Worm (Caenorhabditis elegans) whole organism, L3 larva: ENCODE data around the gene cox-10.

ENCODE experiments used
- ZK546.5 ChIP-seq: sonication (generic microtip); optimal IDR thresholded peaks from 2 replicates; lab custom pipeline; 2017; ENCODE audit warnings: missing biosample characterization, missing genetic modification characterization
- ama-1 ChIP-seq: fragments of 150-350 bp; optimal IDR thresholded peaks from 2 replicates; lab custom pipeline; 2018
- ceh-28 ChIP-seq: fragments of 150-350 bp; optimal IDR thresholded peaks from 2 replicates; lab custom pipeline; 2014; ENCODE audit warnings: missing biosample characterization, missing genetic modification reagents, missing genetic modification characterization
- ceh-9 ChIP-seq: sonication (generic microtip); optimal IDR thresholded peaks from 2 replicates; lab custom pipeline; 2018; ENCODE audit warnings: missing biosample characterization, missing genetic modification characterization
- egl-5 ChIP-seq: fragments of 150-350 bp; optimal IDR thresholded peaks from 2 replicates; lab custom pipeline; 2017; ENCODE audit warnings: missing biosample characterization, missing genetic modification reagents, missing genetic modification characterization, inconsistent platforms
- elt-1 ChIP-seq: fragments of 150-350 bp; optimal IDR thresholded peaks from 2 replicates; lab custom pipeline; 2014; ENCODE audit warnings: missing biosample characterization, missing genetic modification characterization
- elt-3 ChIP-seq, 3 experiments: fragments of 150-350 bp in 1 of 3; sonication (generic microtip) in 2 of 3; optimal IDR thresholded peaks; 2 replicates in 2 of 3; 4 replicates in 1 of 3; lab custom pipeline; 2014 to 2017; ENCODE audit warnings: missing biosample characterization in 3 of 3, missing genetic modification characterization in 3 of 3
- eor-1 ChIP-seq, 2 experiments: fragments of 150-350 bp; optimal IDR thresholded peaks; 2 replicates each; lab custom pipeline; 2014 to 2018; ENCODE audit warnings: missing biosample characterization in 2 of 2, missing genetic modification characterization in 2 of 2
- fkh-10 ChIP-seq: sonication (generic microtip); optimal IDR thresholded peaks from 2 replicates; lab custom pipeline; 2017; ENCODE audit warnings: missing biosample characterization, missing genetic modification reagents, missing genetic modification characterization
- fkh-2 ChIP-seq: fragments of 150-350 bp; optimal IDR thresholded peaks from 2 replicates; lab custom pipeline; 2014; ENCODE audit warnings: missing biosample characterization, missing genetic modification reagents, missing genetic modification characterization
- hmg-11 ChIP-seq: sonication (generic microtip); optimal IDR thresholded peaks from 2 replicates; lab custom pipeline; 2016; ENCODE audit warnings: missing genetic modification characterization, missing compliant biosample characterization
- jun-1 ChIP-seq: fragments of 150-350 bp; optimal IDR thresholded peaks from 2 replicates; lab custom pipeline; 2014; ENCODE audit warnings: missing biosample characterization, missing genetic modification reagents, missing genetic modification characterization
- lin-15B ChIP-seq: fragments of 150-350 bp; optimal IDR thresholded peaks from 2 replicates; lab custom pipeline; 2014; ENCODE audit warnings: missing biosample characterization, missing genetic modification characterization
- lin-39 ChIP-seq: fragments of 150-350 bp; optimal IDR thresholded peaks from 2 replicates; lab custom pipeline; 2018; ENCODE audit warnings: missing biosample characterization, missing genetic modification reagents, missing genetic modification characterization
- lsy-12 ChIP-seq: sonication (generic microtip); optimal IDR thresholded peaks from 2 replicates; lab custom pipeline; 2016; ENCODE audit warnings: mild to moderate bottlenecking, missing genetic modification characterization, missing compliant biosample characterization
- mml-1 ChIP-seq: fragments of 150-350 bp; sonication (generic microtip); optimal IDR thresholded peaks from 3 replicates; lab custom pipeline; 2014; ENCODE audit warnings: missing biosample characterization, missing genetic modification characterization
- nfya-1 ChIP-seq: sonication (generic microtip); optimal IDR thresholded peaks from 2 replicates; lab custom pipeline; 2017; ENCODE audit warnings: missing genetic modification characterization, mild to moderate bottlenecking, missing compliant biosample characterization, antibody characterized with exemption, moderate library complexity; ENCODE audit not compliant: insufficient read depth
- nhr-23 ChIP-seq: fragments of 150-350 bp; optimal IDR thresholded peaks from 2 replicates; lab custom pipeline; 2014; ENCODE audit warnings: missing biosample characterization, missing genetic modification reagents, missing genetic modification characterization
- nhr-237 ChIP-seq: fragments of 150-350 bp; optimal IDR thresholded peaks from 2 replicates; lab custom pipeline; 2014; ENCODE audit warnings: missing biosample characterization, missing genetic modification characterization
- nhr-25 ChIP-seq: sonication (generic microtip); optimal IDR thresholded peaks from 2 replicates; lab custom pipeline; 2017; ENCODE audit warnings: missing biosample characterization, missing genetic modification characterization
- nhr-28 ChIP-seq: fragments of 150-350 bp; optimal IDR thresholded peaks from 2 replicates; lab custom pipeline; 2014; ENCODE audit warnings: missing biosample characterization, missing genetic modification characterization
- nhr-43 ChIP-seq: sonication (generic microtip); optimal IDR thresholded peaks from 2 replicates; lab custom pipeline; 2016; ENCODE audit warnings: mild to moderate bottlenecking, missing genetic modification characterization, missing compliant biosample characterization; ENCODE audit not compliant: poor library complexity, severe bottlenecking
- nhr-77 ChIP-seq: fragments of 150-350 bp; optimal IDR thresholded peaks from 2 replicates; lab custom pipeline; 2014; ENCODE audit warnings: missing biosample characterization, missing genetic modification characterization
- pha-4 ChIP-seq: fragments of 150-350 bp; optimal IDR thresholded peaks from 2 replicates; lab custom pipeline; 2014; ENCODE audit warnings: missing biosample characterization, missing genetic modification reagents, missing genetic modification characterization
- sea-2 ChIP-seq: fragments of 150-350 bp; sonication (generic microtip); optimal IDR thresholded peaks from 4 replicates; lab custom pipeline; 2014; ENCODE audit warnings: missing biosample characterization, missing genetic modification reagents, missing genetic modification characterization
- skn-1 ChIP-seq: fragments of 150-350 bp; optimal IDR thresholded peaks from 2 replicates; lab custom pipeline; 2014; ENCODE audit warnings: missing biosample characterization, missing genetic modification characterization
- snpc-4 ChIP-seq: fragments of 150-350 bp; optimal IDR thresholded peaks from 2 replicates; lab custom pipeline; 2014; ENCODE audit warnings: missing biosample characterization, missing genetic modification characterization
- tbx-2 ChIP-seq: sonication (generic microtip); optimal IDR thresholded peaks from 2 replicates; lab custom pipeline; 2016; ENCODE audit warnings: mild to moderate bottlenecking, missing genetic modification characterization, missing compliant biosample characterization
- unc-39 ChIP-seq: sonication (generic microtip); optimal IDR thresholded peaks from 4 replicates; lab custom pipeline; 2017; ENCODE audit warnings: missing biosample characterization, missing genetic modification characterization
- zag-1 ChIP-seq: fragments of 150-350 bp; optimal IDR thresholded peaks from 2 replicates; lab custom pipeline; 2014; ENCODE audit warnings: missing biosample characterization, missing genetic modification characterization
- ztf-11 ChIP-seq: fragments of 150-350 bp; optimal IDR thresholded peaks from 2 replicates; lab custom pipeline; 2014; ENCODE audit warnings: missing biosample characterization, missing genetic modification characterization

The cox-10 gene

ce11 chrII:12658409-12658808 is 21.3 kb upstream of the cox-10 start:
- TF ChIP-seq pha-4 (tag; lab: Kevin White, UChicago): no peak
- TF ChIP-seq fkh-2: no peak
- TF ChIP-seq snpc-4 (tag; lab: Kevin White, UChicago): peak; percentile 20
- peak; percentile 79 for TF ChIP-seq egl-5 (tag; lab: Kevin White, UChicago)
- no peak for TF ChIP-seq ama-1 (lab: Kevin White, UChicago)

ce11 chrII:12659676-12660371 is 19.9 kb upstream of the cox-10 start:
- TF ChIP-seq jun-1 (tag; lab: Kevin White, UChicago): no peak
- TF ChIP-seq nfya-1: peak; percentile 38
- no peak for TF ChIP-seq nhr-23 (tag; lab: Kevin White, UChicago)
- no peak for TF ChIP-seq nhr-77 (tag; lab: Kevin White, UChicago)
- TF ChIP-seq tbx-2 (tag; lab: Kevin White, UChicago): no peak
- TF ChIP-seq hmg-11 (tag; lab: Kevin White, UChicago): peak; percentile 38
- TF ChIP-seq pha-4 (tag; lab: Kevin White, UChicago): no peak
- peak; percentile 34 for TF ChIP-seq snpc-4 (tag; lab: Kevin White, UChicago)
- TF ChIP-seq elt-3 (tag; optimal IDR thresholded peaks at IDR 0.05; lab: Kevin White, UChicago): no peak
- no peak for TF ChIP-seq nhr-28
- no peak for TF ChIP-seq sea-2 (GFP tag; lab: Kevin White, UChicago)
- TF ChIP-seq eor-1 (tag; optimal IDR thresholded peaks at IDR 0.05; lab: Kevin White, UChicago): no peak
- peak; percentile 47 for TF ChIP-seq lin-39 (tag; lab: Kevin White, UChicago)
- no peak for TF ChIP-seq ceh-28 (tag; lab: Kevin White, UChicago)
- TF ChIP-seq ceh-9 (tag; lab: Kevin White, UChicago): no peak
- peak; percentile 2 for TF ChIP-seq egl-5 (tag; lab: Kevin White, UChicago)
- peak; percentile 22 for TF ChIP-seq lin-15B (tag; lab: Kevin White, UChicago)
- no peak for TF ChIP-seq ama-1 (lab: Kevin White, UChicago)

- peak; percentile 51 for TF ChIP-seq nfya-1
- no peak for TF ChIP-seq pha-4 (tag; lab: Kevin White, UChicago)
- peak; percentile 70 for TF ChIP-seq lin-39 (tag; lab: Kevin White, UChicago)
These were observed 17.8 kb upstream of the cox-10 start for ce11 chrII:12661930-12662329.

- TF ChIP-seq nhr-28 (no peak), egl-5 (tag; lab: Kevin White, UChicago) (no peak), elt-1 (tag; lab: Kevin White, UChicago) (no peak), unc-39 (no peak), lin-15B (tag; lab: Kevin White, UChicago) (no peak), hmg-11 (tag; lab: Kevin White, UChicago) (peak; percentile 53), nhr-23 (tag; lab: Kevin White, UChicago) (no peak), nfya-1 (peak; percentile 24), skn-1 (tag; lab: Kevin White, UChicago) (no peak), sea-2 (GFP tag; lab: Kevin White, UChicago) (no peak), lsy-12 (tag; lab: Kevin White, UChicago) (peak; percentile 6), eor-1 (tag; optimal IDR thresholded peaks at IDR 0.05; lab: Kevin White, UChicago) (no peak), jun-1 (tag; lab: Kevin White, UChicago) (no peak), nhr-43 (tag; lab: Kevin White, UChicago) (no peak), ZK546.5 (tag; lab: Kevin White, UChicago) (no peak), lin-39 (tag; lab: Kevin White, UChicago) (peak; percentile 40), nhr-25 (tag; lab: Kevin White, UChicago) (no peak)
These were observed 14.7 kb upstream of the cox-10 start for ce11 chrII:12665019-12665418.

- TF ChIP-seq lin-15B (tag; lab: Kevin White, UChicago): no peak
- no peak for TF ChIP-seq mml-1
- TF ChIP-seq nhr-25 (tag; lab: Kevin White, UChicago): no peak
- no peak for TF ChIP-seq nhr-28
- no peak for TF ChIP-seq ztf-11 (tag; lab: Kevin White, UChicago)
- no peak for TF ChIP-seq nhr-237 (tag; lab: Kevin White, UChicago)
- no peak for TF ChIP-seq elt-1 (tag; lab: Kevin White, UChicago)
- no peak for TF ChIP-seq fkh-10 (GFP tag; lab: Kevin White, UChicago)
- TF ChIP-seq zag-1 (tag; lab: Kevin White, UChicago): no peak
- TF ChIP-seq, all 47 proteins: peak for 0
These were observed 13.7 kb upstream of the cox-10 start for ce11 chrII:12666042-12666441.
